Fruit fly (Drosophila melanogaster) whole organism, wandering third instar larva: ENCODE measurements around the gene CG43346.

Experiments used
- Abd-B ChIP-seq: fragments of >200 bp; optimal IDR thresholded peaks from 2 replicates; lab custom pipeline; 2017; ENCODE audit warnings: missing biosample characterization, missing genetic modification characterization
- CG32264 ChIP-seq: fragments of 200-800 bp; sonication (Bioruptor generic); optimal IDR thresholded peaks from 2 replicates; lab custom pipeline; 2016; ENCODE audit warnings: missing biosample characterization, missing genetic modification characterization
- CG9705 ChIP-seq: fragments of 200-800 bp; sonication (Bioruptor generic); optimal IDR thresholded peaks from 2 replicates; lab custom pipeline; 2018; ENCODE audit warnings: missing biosample characterization, mild to moderate bottlenecking, missing genetic modification characterization
- CrebA ChIP-seq: fragments of 200-800 bp; sonication (Bioruptor generic); optimal IDR thresholded peaks from 2 replicates; lab custom pipeline; 2016; ENCODE audit warnings: missing biosample characterization, mild to moderate bottlenecking, missing genetic modification characterization, borderline replicate concordance
- Dfd ChIP-seq: fragments of >200 bp; optimal IDR thresholded peaks from 2 replicates; lab custom pipeline; 2017; ENCODE audit warnings: missing biosample characterization, missing genetic modification characterization
- Dif ChIP-seq: fragments of 200-275, 200-300 bp; sonication (Bioruptor generic); optimal IDR thresholded peaks from 2 replicates; lab custom pipeline; 2018; ENCODE audit warnings: missing biosample characterization, missing genetic modification characterization; ENCODE audit not compliant: partially characterized antibody
- GATAd ChIP-seq: sonication (Bioruptor generic); optimal IDR thresholded peaks from 2 replicates; lab custom pipeline; 2016; ENCODE audit warnings: missing biosample characterization, missing genetic modification characterization
- HLH106 ChIP-seq: fragments of 200-800 bp; optimal IDR thresholded peaks from 3 replicates; lab custom pipeline; 2019; ENCODE audit warnings: missing biosample characterization, mild to moderate bottlenecking, missing genetic modification characterization, moderate library complexity
- Hnf4 ChIP-seq: fragments of 200-800 bp; sonication (Bioruptor generic); optimal IDR thresholded peaks from 2 replicates; lab custom pipeline; 2016; ENCODE audit warnings: missing biosample characterization, mild to moderate bottlenecking, missing genetic modification characterization
- Hr78 ChIP-seq: fragments of >200 bp; optimal IDR thresholded peaks from 2 replicates; lab custom pipeline; 2017; ENCODE audit warnings: missing biosample characterization, missing genetic modification characterization
- Hr83 ChIP-seq: fragments of 200-300 bp; sonication (Bioruptor generic); optimal IDR thresholded peaks from 2 replicates; lab custom pipeline; 2016; ENCODE audit warnings: missing biosample characterization, mild to moderate bottlenecking, missing genetic modification characterization, moderate library complexity; ENCODE audit not compliant: poor library complexity, severe bottlenecking
- Jra ChIP-seq: sonication (Bioruptor generic); optimal IDR thresholded peaks from 2 replicates; lab custom pipeline; 2016; ENCODE audit warnings: missing biosample characterization, missing genetic modification characterization
- Mio ChIP-seq: sonication (Bioruptor generic); optimal IDR thresholded peaks from 2 replicates; lab custom pipeline; 2016; ENCODE audit warnings: missing biosample characterization, missing genetic modification characterization
- Myc ChIP-seq: fragments of >200 bp; optimal IDR thresholded peaks from 2 replicates; lab custom pipeline; 2017
- N ChIP-seq: fragments of >200 bp; optimal IDR thresholded peaks from 2 replicates; lab custom pipeline; 2018; ENCODE audit warnings: missing biosample characterization, missing external identifiers, missing genetic modification characterization
- OdsH ChIP-seq: fragments of 200-800 bp; sonication (Bioruptor generic); optimal IDR thresholded peaks from 2 replicates; lab custom pipeline; 2016; ENCODE audit warnings: missing biosample characterization, mild to moderate bottlenecking, missing genetic modification characterization
- Rel ChIP-seq, 2 experiments: fragments of 200-800 bp; sonication (Bioruptor generic) in 1 of 2; optimal IDR thresholded peaks; 2 replicates in 1 of 2; 3 replicates in 1 of 2; lab custom pipeline; 2016 to 2019; ENCODE audit warnings: mild to moderate bottlenecking in 2 of 2, missing biosample characterization in 2 of 2, missing genetic modification characterization in 2 of 2, moderate library complexity in 1 of 2
- Sp1 ChIP-seq: fragments of 200-800 bp; sonication (Bioruptor generic); optimal IDR thresholded peaks from 3 replicates; lab custom pipeline; 2019; ENCODE audit warnings: missing biosample characterization, mild to moderate bottlenecking, missing genetic modification characterization, moderate library complexity
- Vsx2 ChIP-seq: fragments of 200-300, 225-300 bp; sonication (Bioruptor generic); optimal IDR thresholded peaks from 2 replicates; lab custom pipeline; 2018; ENCODE audit warnings: missing biosample characterization, missing genetic modification characterization; ENCODE audit not compliant: partially characterized antibody
- br ChIP-seq: fragments of 200-800 bp; sonication (Bioruptor generic); optimal IDR thresholded peaks from 2 replicates; lab custom pipeline; 2016; ENCODE audit warnings: missing biosample characterization, missing genetic modification characterization
- brk ChIP-seq: fragments of 200-800 bp; sonication (Bioruptor generic); optimal IDR thresholded peaks from 2 replicates; lab custom pipeline; 2016; ENCODE audit warnings: missing biosample characterization, mild to moderate bottlenecking, missing genetic modification characterization
- dl ChIP-seq, 2 experiments: fragments of 175-275, 200-275 bp in 1 of 2; fragments of 200-275 bp in 1 of 2; sonication (Bioruptor generic); optimal IDR thresholded peaks; lab custom pipeline; 2018; ENCODE audit warnings: mild to moderate bottlenecking in 2 of 2, missing biosample characterization in 2 of 2, missing genetic modification characterization in 2 of 2, moderate library complexity in 2 of 2; ENCODE audit not compliant: partially characterized antibody in 2 of 2, insufficient read depth in 1 of 2
- dmrt93B ChIP-seq: fragments of 200-800 bp; sonication (Bioruptor generic); optimal IDR thresholded peaks from 2 replicates; lab custom pipeline; 2018; ENCODE audit warnings: missing biosample characterization, mild to moderate bottlenecking, missing genetic modification characterization
- dsf ChIP-seq: sonication (Bioruptor generic); optimal IDR thresholded peaks from 2 replicates; lab custom pipeline; 2016; ENCODE audit warnings: missing biosample characterization, missing genetic modification characterization, borderline replicate concordance
- ey ChIP-seq: fragments of 200-800 bp; sonication (Bioruptor generic); optimal IDR thresholded peaks from 2 replicates; lab custom pipeline; 2016; ENCODE audit warnings: missing biosample characterization, missing genetic modification characterization
- foxo ChIP-seq, 2 experiments: fragments of 200-800 bp; sonication (Bioruptor generic); optimal IDR thresholded peaks; 2 replicates in 1 of 2; 3 replicates in 1 of 2; lab custom pipeline; 2016 to 2017; ENCODE audit warnings: missing biosample characterization in 2 of 2, missing genetic modification characterization in 2 of 2
- fru ChIP-seq: fragments of 200-800 bp; sonication (Bioruptor generic); optimal IDR thresholded peaks from 3 replicates; lab custom pipeline; 2016; ENCODE audit warnings: missing biosample characterization, mild to moderate bottlenecking, missing genetic modification characterization
- h ChIP-seq: fragments of 200-800 bp; sonication (Bioruptor generic); optimal IDR thresholded peaks from 3 replicates; lab custom pipeline; 2016; ENCODE audit warnings: missing biosample characterization, mild to moderate bottlenecking, missing genetic modification characterization
- jim ChIP-seq: fragments of 175-275, 200-325 bp; sonication (Bioruptor generic); optimal IDR thresholded peaks from 2 replicates; lab custom pipeline; 2016; ENCODE audit warnings: missing biosample characterization, mild to moderate bottlenecking, missing genetic modification characterization
- lola ChIP-seq: fragments of >200 bp; optimal IDR thresholded peaks from 2 replicates; lab custom pipeline; 2017; ENCODE audit warnings: missing biosample characterization, missing genetic modification characterization
- pan ChIP-seq: fragments of >200 bp; optimal IDR thresholded peaks from 2 replicates; lab custom pipeline; 2017
- psq ChIP-seq: fragments of 200-800 bp; sonication (Bioruptor generic); optimal IDR thresholded peaks from 3 replicates; lab custom pipeline; 2017; ENCODE audit warnings: missing biosample characterization, mild to moderate bottlenecking, missing genetic modification characterization, moderate library complexity
- rgr ChIP-seq: fragments of 200-800 bp; sonication (Bioruptor generic); optimal IDR thresholded peaks from 3 replicates; lab custom pipeline; 2016; ENCODE audit warnings: missing biosample characterization, mild to moderate bottlenecking, missing genetic modification characterization
- sage ChIP-seq: fragments of 200-800 bp; sonication (Bioruptor generic); optimal IDR thresholded peaks from 2 replicates; lab custom pipeline; 2016; ENCODE audit warnings: missing biosample characterization, mild to moderate bottlenecking, missing genetic modification characterization
- sv ChIP-seq: fragments of 200-800 bp; sonication (Bioruptor generic); optimal IDR thresholded peaks from 3 replicates; lab custom pipeline; 2016; ENCODE audit warnings: missing biosample characterization, missing genetic modification characterization
- tai ChIP-seq: sonication (Bioruptor generic); optimal IDR thresholded peaks from 2 replicates; lab custom pipeline; 2016; ENCODE audit warnings: missing biosample characterization, missing genetic modification characterization
- usp ChIP-seq: fragments of >200 bp; optimal IDR thresholded peaks from 2 replicates; lab custom pipeline; 2017; ENCODE audit warnings: missing biosample characterization, missing genetic modification characterization
- woc ChIP-seq: sonication (Bioruptor generic); optimal IDR thresholded peaks from 2 replicates; lab custom pipeline; 2016; ENCODE audit warnings: missing biosample characterization, mild to moderate bottlenecking, missing genetic modification characterization

The CG43346 gene

dm6 chr2L:21141714-21142500 lies 26.5 kb downstream of the CG43346 start, which contains the start of gene Dap160:
Gene Dap160, minus strand, starts transcription at chr2L:21142347.
- TF ChIP-seq Dif (GFP tag; lab: Kevin White, UChicago), result no peak
- peak in 1 of 2 experiments; percentile 49 for TF ChIP-seq dl (GFP tag; optimal IDR thresholded peaks at IDR 0.05; lab: Kevin White, UChicago; ENCODE audit: insufficient read depth in 1 of 2, partially characterized antibody in 2 of 2)
- TF ChIP-seq tai (GFP tag; lab: Kevin White, UChicago), result no peak
- no peak for TF ChIP-seq jim
- TF ChIP-seq Hr78, result no peak
- no peak for TF ChIP-seq dsf (GFP tag; lab: Kevin White, UChicago)
- no peak for TF ChIP-seq GATAd
- TF ChIP-seq lola, result no peak
- TF ChIP-seq h (GFP tag; lab: Kevin White, UChicago), result no peak
- peak; percentile 45 for TF ChIP-seq sage (GFP tag; lab: Kevin White, UChicago)
- TF ChIP-seq usp (GFP tag; lab: Kevin White, UChicago), result no peak
- no peak for TF ChIP-seq Sp1 (GFP tag; lab: Kevin White, UChicago)
- TF ChIP-seq ey (GFP tag; lab: Kevin White, UChicago), result no peak
- no peak for TF ChIP-seq fru (GFP tag; lab: Kevin White, UChicago)
- no peak for TF ChIP-seq Abd-B (GFP tag; lab: Kevin White, UChicago)
- no peak for TF ChIP-seq Myc
- no peak for TF ChIP-seq N (GFP tag; lab: Kevin White, UChicago)
- peak; percentile 63 for TF ChIP-seq Hr83 (GFP tag; lab: Kevin White, UChicago)
- TF ChIP-seq foxo (GFP tag; optimal IDR thresholded peaks at IDR 0.05; lab: Kevin White, UChicago), result no peak
- no peak for TF ChIP-seq OdsH (GFP tag; lab: Kevin White, UChicago)
- TF ChIP-seq psq, result no peak
- no peak for TF ChIP-seq Rel (GFP tag; optimal IDR thresholded peaks at IDR 0.05; lab: Kevin White, UChicago)
- peak; percentile 85 for TF ChIP-seq Rel (tag; optimal IDR thresholded peaks at IDR 0.05; lab: Kevin White, UChicago)
- no peak for TF ChIP-seq sv (GFP tag; lab: Kevin White, UChicago)
- no peak for TF ChIP-seq CrebA (GFP tag; lab: Kevin White, UChicago)
- TF ChIP-seq brk, result no peak
- no peak for TF ChIP-seq Dfd (GFP tag; lab: Kevin White, UChicago)
- no peak for TF ChIP-seq dmrt93B (GFP tag; lab: Kevin White, UChicago)
- no peak for TF ChIP-seq pan
- no peak for TF ChIP-seq rgr
- TF ChIP-seq HLH106, result no peak
- TF ChIP-seq Mio (GFP tag; lab: Kevin White, UChicago), result no peak
- no peak for TF ChIP-seq CG9705 (GFP tag; lab: Kevin White, UChicago)
- TF ChIP-seq CG32264 (GFP tag; lab: Kevin White, UChicago), result no peak
- TF ChIP-seq woc, result peak; percentile 7
- TF ChIP-seq br, result no peak
- no peak for TF ChIP-seq Vsx2 (GFP tag; lab: Kevin White, UChicago)
- TF ChIP-seq Jra (GFP tag; lab: Kevin White, UChicago), result peak; percentile 26
- TF ChIP-seq Hnf4 (GFP tag; lab: Kevin White, UChicago), result peak; percentile 53

DNA sequence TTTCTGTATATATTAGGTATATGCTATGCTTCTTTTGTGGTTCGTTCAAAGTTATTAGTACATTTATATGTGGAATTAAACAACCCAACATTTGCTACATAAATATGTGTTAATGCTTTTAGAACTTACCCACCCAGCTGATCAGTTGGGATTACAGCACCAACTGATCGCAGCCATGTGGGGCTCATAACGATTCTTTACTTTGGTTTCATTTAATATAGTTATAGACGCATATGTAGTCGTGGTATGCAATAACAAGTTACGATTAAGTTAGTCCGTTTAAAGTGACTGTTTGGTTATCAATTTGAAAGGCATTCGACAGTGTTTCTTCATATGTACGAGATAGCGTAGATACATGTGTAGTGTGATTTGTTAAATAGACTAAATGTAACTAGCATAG lies 32.6 kb downstream of the CG43346 start:
- TF ChIP-seq dsf (GFP tag; lab: Kevin White, UChicago) (no peak), dl (GFP tag; optimal IDR thresholded peaks at IDR 0.05; lab: Kevin White, UChicago; ENCODE audit: insufficient read depth in 1 of 2, partially characterized antibody in 2 of 2) (no peak), OdsH (GFP tag; lab: Kevin White, UChicago) (no peak), tai (GFP tag; lab: Kevin White, UChicago) (no peak), ey (GFP tag; lab: Kevin White, UChicago) (no peak), pan (no peak), dmrt93B (GFP tag; lab: Kevin White, UChicago) (no peak), lola (no peak), HLH106 (no peak), Sp1 (GFP tag; lab: Kevin White, UChicago) (no peak), Vsx2 (GFP tag; lab: Kevin White, UChicago) (no peak), psq (no peak), rgr (no peak), Dfd (GFP tag; lab: Kevin White, UChicago) (no peak), CG9705 (GFP tag; lab: Kevin White, UChicago) (no peak), GATAd (no peak), Hr78 (no peak), Mio (GFP tag; lab: Kevin White, UChicago) (no peak), sv (GFP tag; lab: Kevin White, UChicago) (no peak), fru (GFP tag; lab: Kevin White, UChicago) (no peak)
- TF ChIP-seq, all 38 proteins: peak for 0
